Fruit fly (Drosophila melanogaster): ENCODE results near the gene CG42692.

CG42692 gene

dm6 chr2L:14020875-14021643, 13.2 kb downstream of the CG42692 start (continued):
- TF ChIP-seq aop (GFP tag; IDR thresholded peaks at IDR 0.05), result 0 out of 2 replicates have a peak, but pooled peaks have one; percentile 22
- TF ChIP-seq CG2199 (GFP tag; IDR thresholded peaks at IDR 0.05), result peak; percentile 79; the same call in 2 of the 3 replicates
- TF ChIP-seq CG34422 (GFP tag; IDR thresholded peaks at IDR 0.05), result peak; percentile 64
- TF ChIP-seq lola (GFP tag; optimal IDR thresholded peaks at IDR 0.05), result peak in 1 of 3 experiments; percentile 90
- no peak for TF ChIP-seq pb (GFP tag; optimal IDR thresholded peaks at IDR 0.05)
- peak; percentile 58 for TF ChIP-seq CG14441 (GFP tag; IDR thresholded peaks at IDR 0.05)
- TF ChIP-seq CG4707 (GFP tag; optimal IDR thresholded peaks at IDR 0.05), result peak; percentile 55
- no peak for TF ChIP-seq B-H2 (GFP tag; optimal IDR thresholded peaks at IDR 0.05)
- peak; percentile 54 for TF ChIP-seq CG12071 (GFP tag; optimal IDR thresholded peaks at IDR 0.05)
- TF ChIP-seq CG1602 (GFP tag; optimal IDR thresholded peaks at IDR 0.05), result peak; percentile 35
- peak; percentile 36 for TF ChIP-seq Fer3 (tag; optimal IDR thresholded peaks at IDR 0.05)
- TF ChIP-seq sc (optimal IDR thresholded peaks at IDR 0.05), result no peak
- peak; percentile 51 for TF ChIP-seq sc (GFP tag; optimal IDR thresholded peaks at IDR 0.05)
- TF ChIP-seq Poxn (GFP tag; IDR thresholded peaks at IDR 0.05), result no peak
- no peak for TF ChIP-seq GATAe (GFP tag; conservative IDR thresholded peaks at IDR 0.05)
- no peak for TF ChIP-seq toy (GFP tag; IDR thresholded peaks at IDR 0.05)
- peak; percentile 58 for TF ChIP-seq Hmr (GFP tag; optimal IDR thresholded peaks at IDR 0.05)
- peak; percentile 93 for TF ChIP-seq CG18262 (tag; optimal IDR thresholded peaks at IDR 0.05)
- no peak for TF ChIP-seq Trl (optimal IDR thresholded peaks at IDR 0.05)
- peak; percentile 6 for TF ChIP-seq Trl (GFP tag; optimal IDR thresholded peaks at IDR 0.05)
- TF ChIP-seq Pdp1 (GFP tag; optimal IDR thresholded peaks at IDR 0.05), result peak; percentile 0 to 47
- TF ChIP-seq Nf-YA (GFP tag; IDR thresholded peaks at IDR 0.05), result 0 out of 2 replicates have a peak, but pooled peaks have one; percentile 17
- TF ChIP-seq tin (GFP tag; optimal IDR thresholded peaks at IDR 0.05), result peak; percentile 54
- TF ChIP-seq Usf (GFP tag; optimal IDR thresholded peaks at IDR 0.05), result peak; percentile 14
- TF ChIP-seq esg (GFP tag; conservative IDR thresholded peaks at IDR 0.05), result peak; percentile 53
- TF ChIP-seq maf-S (GFP tag; optimal IDR thresholded peaks at IDR 0.05), result no peak
- peak; percentile 82 for TF ChIP-seq CG10979 (tag; optimal IDR thresholded peaks at IDR 0.05)
- TF ChIP-seq NfI (GFP tag; optimal IDR thresholded peaks at IDR 0.05), result peak; percentile 62
- TF ChIP-seq CG1529 (GFP tag; optimal IDR thresholded peaks at IDR 0.05), result peak; percentile 33
- peak; percentile 81 for TF ChIP-seq CG11504 (tag; optimal IDR thresholded peaks at IDR 0.05)
- peak; percentile 4 for TF ChIP-seq CG13624 (GFP tag; optimal IDR thresholded peaks at IDR 0.05)
- peak; percentile 80 for TF ChIP-seq zfh1 (GFP tag; IDR thresholded peaks at IDR 0.05)
- TF ChIP-seq z (GFP tag; IDR thresholded peaks at IDR 0.05), result no peak
- TF ChIP-seq lab (GFP tag; optimal IDR thresholded peaks at IDR 0.05), result peak; percentile 74
- TF ChIP-seq sima (GFP tag; optimal IDR thresholded peaks at IDR 0.05), result no peak
- 0 out of 2 replicates have a peak, but pooled peaks have one; percentile 6 for TF ChIP-seq CG4404 (GFP tag; IDR thresholded peaks at IDR 0.05)
- no peak for TF ChIP-seq CG10565 (GFP tag; optimal IDR thresholded peaks at IDR 0.05)
- peak; percentile 77 for TF ChIP-seq Ssrp (tag; optimal IDR thresholded peaks at IDR 0.05)
- TF ChIP-seq row (GFP tag; IDR thresholded peaks at IDR 0.05), result peak; percentile 78
- no peak for TF ChIP-seq CG17912 (GFP tag; optimal IDR thresholded peaks at IDR 0.05)
- TF ChIP-seq zf30C (GFP tag; optimal IDR thresholded peaks at IDR 0.05), result peak; percentile 58
- TF ChIP-seq CG30403 (GFP tag; optimal IDR thresholded peaks at IDR 0.05), result peak; percentile 71
- no peak for TF ChIP-seq hkb (optimal IDR thresholded peaks at IDR 0.05)
- TF ChIP-seq hkb (GFP tag; IDR thresholded peaks at IDR 0.05), result peak; percentile 42; the same call in 1 of the 2 replicates
- TF ChIP-seq Lim3 (GFP tag; IDR thresholded peaks at IDR 0.05), result no peak
- TF ChIP-seq CG16815 (GFP tag; optimal IDR thresholded peaks at IDR 0.05), result peak; percentile 49
- no peak for TF ChIP-seq pfk (GFP tag; optimal IDR thresholded peaks at IDR 0.05)
- TF ChIP-seq CG6765 (GFP tag; optimal IDR thresholded peaks at IDR 0.05), result peak; percentile 29
- TF ChIP-seq prd (optimal IDR thresholded peaks at IDR 0.05), result no peak
- TF ChIP-seq prd (GFP tag; IDR thresholded peaks at IDR 0.05), result peak; percentile 68; the same call in 2 of the 3 replicates
